Worm (Caenorhabditis elegans) whole organism, young adult: ENCODE results near the gene C16D9.9.

Experiments used
- B0261.1 ChIP-seq: sonication (generic microtip); optimal IDR thresholded peaks from 2 replicates; lab custom pipeline; 2016; ENCODE audit warnings: mild to moderate bottlenecking, missing genetic modification characterization, moderate library complexity, missing compliant biosample characterization
- F22D6.2 ChIP-seq: sonication (generic microtip); optimal IDR thresholded peaks from 2 replicates; lab custom pipeline; 2016; ENCODE audit warnings: mild to moderate bottlenecking, missing genetic modification characterization, missing compliant biosample characterization
- F39B2.1 ChIP-seq: fragments of 200-800 bp; sonication (Bioruptor generic); IDR thresholded peaks from 2 replicates; pipeline ENCODE4 v1.3.6; 2022; ENCODE audit warnings: missing genetic modification reagents, missing genetic modification characterization, missing compliant biosample characterization
- K11D2.4 ChIP-seq: fragments of 200-800 bp; sonication (Bioruptor generic); IDR thresholded peaks from 2 replicates; pipeline ENCODE4 v1.3.6; 2022; ENCODE audit warnings: missing genetic modification reagents, missing genetic modification characterization, missing compliant biosample characterization
- Y53F4B.3 ChIP-seq: fragments of 200-800 bp; sonication (Bioruptor generic); IDR thresholded peaks from 2 replicates; pipeline ENCODE4 v1.3.6; 2022; ENCODE audit warnings: missing genetic modification reagents, missing genetic modification characterization, missing compliant biosample characterization
- Y56A3A.18 ChIP-seq: fragments of 200-800 bp; sonication (Bioruptor generic); IDR thresholded peaks from 2 replicates; pipeline ENCODE4 v1.3.6; 2022; ENCODE audit warnings: missing genetic modification reagents, missing genetic modification characterization, missing compliant biosample characterization
- Y95B8A.8 ChIP-seq: fragments of 200-800 bp; sonication (Bioruptor generic); IDR thresholded peaks from 2 replicates; pipeline ENCODE4 v1.3.6; 2022; ENCODE audit warnings: missing genetic modification reagents, missing genetic modification characterization, missing compliant biosample characterization
- ZK185.1 ChIP-seq: sonication (generic microtip); optimal IDR thresholded peaks from 2 replicates; lab custom pipeline; 2016; ENCODE audit warnings: mild to moderate bottlenecking, missing genetic modification characterization, missing compliant biosample characterization; ENCODE audit not compliant: poor library complexity, severe bottlenecking
- atf-7 ChIP-seq: sonication (generic microtip); optimal IDR thresholded peaks from 2 replicates; lab custom pipeline; 2017; ENCODE audit warnings: mild to moderate bottlenecking, missing genetic modification characterization, missing compliant biosample characterization
- attf-6 ChIP-seq: fragments of 200-800 bp; sonication (Bioruptor generic); IDR thresholded peaks from 2 replicates; pipeline ENCODE4 v1.3.6; 2022; ENCODE audit warnings: missing genetic modification reagents, missing genetic modification characterization, missing compliant biosample characterization
- bed-1 ChIP-seq: fragments of 200-800 bp; sonication (Bioruptor generic); IDR thresholded peaks from 2 replicates; pipeline ENCODE4 v1.3.6; 2022; ENCODE audit warnings: missing genetic modification reagents, missing genetic modification characterization, missing compliant biosample characterization
- ccch-3 ChIP-seq: fragments of 200-800 bp; sonication (Bioruptor generic); optimal IDR thresholded peaks from 2 replicates; lab custom pipeline; 2018; ENCODE audit warnings: mild to moderate bottlenecking, missing genetic modification characterization, missing compliant biosample characterization
- ceh-100 ChIP-seq: fragments of 200-800 bp; sonication (Bioruptor generic); IDR thresholded peaks from 2 replicates; pipeline ENCODE4 v1.3.6; 2022; ENCODE audit warnings: missing genetic modification reagents, missing genetic modification characterization, missing compliant biosample characterization
- ceh-58 ChIP-seq: fragments of 200-800 bp; sonication (Bioruptor generic); IDR thresholded peaks from 2 replicates; pipeline ENCODE4 v1.3.6; 2022; ENCODE audit warnings: missing genetic modification characterization, missing compliant biosample characterization
- die-1 ChIP-seq: sonication (generic microtip); optimal IDR thresholded peaks from 2 replicates; lab custom pipeline; 2016; ENCODE audit warnings: missing genotype, mild to moderate bottlenecking, missing genetic modification characterization, missing compliant biosample characterization
- dox-1 ChIP-seq: fragments of 200-800 bp; sonication (Bioruptor generic); IDR thresholded peaks from 2 replicates; pipeline ENCODE4 v1.3.6; 2022; ENCODE audit warnings: missing genetic modification reagents, missing genetic modification characterization, missing compliant biosample characterization
- efl-1 ChIP-seq: fragments of 150-350 bp; optimal IDR thresholded peaks from 2 replicates; lab custom pipeline; 2014; ENCODE audit warnings: missing biosample characterization, missing genetic modification reagents, missing genetic modification characterization
- hlh-26 ChIP-seq: fragments of 200-800 bp; sonication (Bioruptor generic); conservative IDR thresholded peaks from 2 replicates; pipeline ENCODE4 v1.3.6; 2022; ENCODE audit warnings: missing genetic modification reagents, missing genetic modification characterization, missing compliant biosample characterization
- hmg-20 ChIP-seq: fragments of 200-800 bp; sonication (Bioruptor generic); IDR thresholded peaks from 2 replicates; pipeline ENCODE4 v1.3.6; 2022; ENCODE audit warnings: missing genetic modification reagents, missing genetic modification characterization, missing compliant biosample characterization
- hrde-1 ChIP-seq: sonication (generic microtip); optimal IDR thresholded peaks from 2 replicates; lab custom pipeline; 2016; ENCODE audit warnings: missing genetic modification characterization, mild to moderate bottlenecking, missing compliant biosample characterization, moderate library complexity, missing genotype, missing genetic modification reagents, borderline replicate concordance
- lin-54 ChIP-seq: fragments of 200-800 bp; sonication (Bioruptor generic); optimal IDR thresholded peaks from 2 replicates; lab custom pipeline; 2018; ENCODE audit warnings: mild to moderate bottlenecking, missing genetic modification characterization, missing compliant biosample characterization
- lsl-1 ChIP-seq: fragments of 200-800 bp; sonication (Bioruptor generic); optimal IDR thresholded peaks from 2 replicates; lab custom pipeline; 2018; ENCODE audit warnings: mild to moderate bottlenecking, missing genetic modification characterization, moderate library complexity, missing compliant biosample characterization
- mcd-1 ChIP-seq: fragments of 200-800 bp; sonication (Bioruptor generic); IDR thresholded peaks from 2 replicates; pipeline ENCODE4 v1.3.6; 2022; ENCODE audit warnings: missing genetic modification reagents, missing genetic modification characterization, missing compliant biosample characterization
- mxl-1 ChIP-seq: sonication (generic microtip); optimal IDR thresholded peaks from 2 replicates; lab custom pipeline; 2016; ENCODE audit warnings: missing genetic modification characterization, missing compliant biosample characterization
- nfyb-1 ChIP-seq: fragments of 200-800 bp; sonication (Bioruptor generic); IDR thresholded peaks from 2 replicates; pipeline ENCODE4 v1.3.6; 2022; ENCODE audit warnings: missing genetic modification reagents, missing genetic modification characterization, missing compliant biosample characterization
- nhr-27 ChIP-seq: fragments of 200-800 bp; sonication (Bioruptor generic); optimal IDR thresholded peaks from 2 replicates; lab custom pipeline; 2018; ENCODE audit warnings: mild to moderate bottlenecking, missing genetic modification characterization, moderate library complexity, missing compliant biosample characterization
- rpc-1 ChIP-seq, 2 experiments: fragments of 150-350 bp in 1 of 2; sonication (generic microtip) in 1 of 2; optimal IDR thresholded peaks; 2 replicates each; lab custom pipeline; 2014 to 2018; ENCODE audit warnings: missing biosample characterization in 1 of 2, missing genetic modification characterization in 1 of 2, missing genetic modification reagents in 1 of 2, missing genotype in 1 of 2
- sea-2 ChIP-seq: fragments of 200-800 bp; sonication (Bioruptor generic); IDR thresholded peaks from 2 replicates; pipeline ENCODE4 v1.3.6; 2022; ENCODE audit warnings: missing genetic modification characterization, missing compliant biosample characterization
- snpc-3.4 ChIP-seq: sonication (generic microtip); optimal IDR thresholded peaks from 2 replicates; lab custom pipeline; 2017; ENCODE audit warnings: missing genetic modification characterization, mild to moderate bottlenecking, missing compliant biosample characterization, antibody characterized with exemption, moderate library complexity, missing genotype, missing genetic modification reagents
- tbx-9 ChIP-seq: sonication (generic microtip); optimal IDR thresholded peaks from 2 replicates; lab custom pipeline; 2016; ENCODE audit warnings: borderline replicate concordance, missing genetic modification characterization, inconsistent platforms, missing compliant biosample characterization
- unc-130 ChIP-seq: sonication (generic microtip); optimal IDR thresholded peaks from 2 replicates; lab custom pipeline; 2016; ENCODE audit warnings: missing genetic modification reagents, missing genetic modification characterization, missing compliant biosample characterization
- unc-62 ChIP-seq: fragments of 150-350 bp; optimal IDR thresholded peaks from 2 replicates; lab custom pipeline; 2014; ENCODE audit warnings: missing biosample characterization, missing genetic modification reagents, missing genetic modification characterization
- xnd-1 ChIP-seq: sonication (generic microtip); optimal IDR thresholded peaks from 2 replicates; lab custom pipeline; 2016; ENCODE audit warnings: missing genotype, missing genetic modification reagents, missing genetic modification characterization, missing compliant biosample characterization
- ztf-25 ChIP-seq: fragments of 200-800 bp; sonication (Bioruptor generic); IDR thresholded peaks from 2 replicates; pipeline ENCODE4 v1.3.6; 2022; ENCODE audit warnings: missing genetic modification reagents, missing genetic modification characterization, missing compliant biosample characterization
- ztf-28 ChIP-seq: fragments of 200-800 bp; sonication (Bioruptor generic); IDR thresholded peaks from 2 replicates; pipeline ENCODE4 v1.3.6; 2022; ENCODE audit warnings: missing genetic modification reagents, missing genetic modification characterization, missing compliant biosample characterization

C16D9.9 gene

ce11 chrV:8251075-8251474 is 13.0 kb upstream of the C16D9.9 start:
- TF ChIP-seq ceh-100 (no peak), B0261.1 (no peak), die-1 (tag; lab: Kevin White, UChicago) (no peak), attf-6 (GFP tag; lab: Robert Waterston, UW) (no peak), F39B2.1 (GFP tag; lab: Robert Waterston, UW) (no peak), lsl-1 (GFP tag; lab: Kevin White, UChicago) (no peak), hmg-20 (GFP tag; lab: Robert Waterston, UW) (no peak), snpc-3.4 (no peak), rpc-1 (optimal IDR thresholded peaks at IDR 0.05; lab: Kevin White, UChicago) (no peak), rpc-1 (tag; optimal IDR thresholded peaks at IDR 0.05; lab: Kevin White, UChicago) (no peak), mcd-1 (GFP tag; lab: Robert Waterston, UW) (no peak), ztf-28 (no peak), lin-54 (GFP tag; lab: Kevin White, UChicago) (no peak), ceh-58 (no peak), dox-1 (GFP tag; lab: Robert Waterston, UW) (no peak), hrde-1 (tag; lab: Kevin White, UChicago) (no peak), mxl-1 (no peak), F22D6.2 (tag; lab: Kevin White, UChicago) (no peak), nhr-27 (tag; lab: Kevin White, UChicago) (no peak), Y56A3A.18 (no peak)
- TF ChIP-seq, all 124 proteins: peak for 0

ce11 chrV:8252532-8252931 is 11.5 kb upstream of the C16D9.9 start:
- TF ChIP-seq K11D2.4 (no peak), die-1 (tag; lab: Kevin White, UChicago) (no peak), snpc-3.4 (no peak), nhr-27 (tag; lab: Kevin White, UChicago) (no peak), sea-2 (GFP tag; lab: Robert Waterston, UW) (no peak), nfyb-1 (GFP tag; lab: Robert Waterston, UW) (no peak), ztf-25 (GFP tag; lab: Robert Waterston, UW) (no peak), attf-6 (GFP tag; lab: Robert Waterston, UW) (no peak), Y53F4B.3 (GFP tag; lab: Robert Waterston, UW) (no peak), ceh-58 (no peak)

DNA sequence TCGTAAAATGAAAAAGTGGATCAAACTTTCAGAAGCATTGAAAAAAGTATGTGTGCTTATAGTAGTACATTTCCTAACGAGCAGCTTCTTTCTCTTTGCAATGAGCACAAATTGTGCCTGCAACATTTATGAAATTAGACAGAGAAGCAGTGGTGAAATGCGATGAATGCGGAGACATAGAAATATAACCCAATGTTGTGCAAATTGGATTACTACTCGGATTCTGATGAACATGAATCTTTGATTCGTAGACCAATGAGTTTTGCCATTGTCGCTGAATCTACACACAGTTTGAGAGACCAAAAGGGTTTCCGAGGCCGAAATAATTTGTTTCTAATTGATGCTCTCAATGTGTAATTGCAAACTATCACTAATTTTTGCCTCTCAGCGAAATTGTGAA is 10.1 kb upstream of the C16D9.9 start:
- TF ChIP-seq B0261.1: no peak
- no peak for TF ChIP-seq unc-130
- no peak for TF ChIP-seq efl-1 (GFP tag; lab: Kevin White, UChicago)

DNA sequence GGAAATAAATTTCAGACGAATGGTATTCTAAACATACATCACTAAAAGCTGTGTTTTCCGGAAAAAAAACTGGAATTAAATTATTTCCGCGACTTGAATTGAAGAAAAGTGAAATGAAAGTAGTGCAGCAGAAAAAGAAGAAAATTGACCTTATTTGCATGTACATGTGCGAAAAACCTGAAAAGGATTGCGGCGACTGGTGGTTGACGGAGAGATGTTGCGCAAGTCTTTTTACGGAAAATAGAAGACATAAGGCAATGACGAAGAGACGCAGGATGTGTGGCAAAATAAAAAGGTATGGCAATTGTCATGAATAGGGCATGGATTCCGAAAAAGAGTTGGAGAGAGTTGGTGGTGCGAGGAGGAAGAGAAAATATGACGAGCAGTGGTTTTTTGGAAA is 9.1 kb upstream of the C16D9.9 start:
- TF ChIP-seq tbx-9 (tag; lab: Kevin White, UChicago) (no peak), Y95B8A.8 (GFP tag; lab: Robert Waterston, UW) (no peak), die-1 (tag; lab: Kevin White, UChicago) (no peak)

DNA sequence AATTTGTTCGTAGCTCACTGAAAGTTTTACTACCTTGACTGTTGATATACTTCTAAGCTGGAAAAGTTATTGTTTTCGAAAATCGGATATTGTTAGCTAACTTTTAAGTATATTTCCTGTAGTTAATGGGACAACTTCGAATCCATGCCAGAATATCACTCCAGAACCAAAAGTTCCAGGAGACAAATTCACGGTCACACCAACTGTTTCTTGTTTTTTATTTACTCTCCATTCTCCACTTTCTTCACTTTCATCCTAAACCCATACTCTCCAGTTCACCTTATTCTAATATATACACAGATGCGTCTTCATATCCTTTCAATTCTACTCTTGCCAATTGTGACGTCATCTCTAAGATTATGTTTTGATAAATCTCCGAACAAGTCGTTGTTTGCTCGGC is 5.0 kb upstream of the C16D9.9 start, which contains the start of gene C16D9.1:
Gene C16D9.1 (plus strand): TSS at position 301 of the 400 bp plus-strand sequence.
- TF ChIP-seq ZK185.1 (tag; lab: Kevin White, UChicago): no peak
- no peak for TF ChIP-seq ccch-3 (GFP tag; lab: Kevin White, UChicago)
- TF ChIP-seq xnd-1 (tag; lab: Kevin White, UChicago): no peak
- TF ChIP-seq hlh-26 (GFP tag; lab: Robert Waterston, UW): no peak
- TF ChIP-seq atf-7: no peak
- no peak for TF ChIP-seq nfyb-1 (GFP tag; lab: Robert Waterston, UW)
- no peak for TF ChIP-seq bed-1
- no peak for TF ChIP-seq Y56A3A.18
- no peak for TF ChIP-seq sea-2 (GFP tag; lab: Robert Waterston, UW)
- no peak for TF ChIP-seq K11D2.4
- TF ChIP-seq unc-62 (GFP tag; lab: Kevin White, UChicago): no peak
